Fruit fly (Drosophila melanogaster): Measurements from ENCODE around the gene Ir62a.

The Ir62a gene

dm6 chr3L:1531159-1531558, at the start of gene Ir62a:
Gene Ir62a, minus strand, starts transcription at chr3L:1531259.
- no peak for TF ChIP-seq CG8478 (optimal IDR thresholded peaks at IDR 0.05)
- TF ChIP-seq CTCF (optimal IDR thresholded peaks at IDR 0.05) = no peak

- TF ChIP-seq CTCF (optimal IDR thresholded peaks at IDR 0.05) (no peak), CG8478 (optimal IDR thresholded peaks at IDR 0.05) (no peak)
Measured at dm6 chr3L:1580821-1581220, 49.8 kb upstream of the Ir62a start.

dm6 chr3L:1580194-1580593, 49.1 kb upstream of the Ir62a start:
- no peak for TF ChIP-seq CTCF (optimal IDR thresholded peaks at IDR 0.05)
- no peak for TF ChIP-seq CG8478 (optimal IDR thresholded peaks at IDR 0.05)

- TF ChIP-seq CTCF (optimal IDR thresholded peaks at IDR 0.05) (no peak), CG8478 (optimal IDR thresholded peaks at IDR 0.05) (no peak)
Measured at dm6 chr3L:1579169-1579853, 48.3 kb upstream of the Ir62a start.

dm6 chr3L:1578391-1578948, 47.4 kb upstream of the Ir62a start:
- TF ChIP-seq CTCF (optimal IDR thresholded peaks at IDR 0.05) (peak in 1 of 2 experiments; percentile 48), CG8478 (optimal IDR thresholded peaks at IDR 0.05) (no peak)

dm6 chr3L:1577338-1577737, 46.3 kb upstream of the Ir62a start:
- no peak for TF ChIP-seq CTCF (optimal IDR thresholded peaks at IDR 0.05)

- TF ChIP-seq CG8478 (optimal IDR thresholded peaks at IDR 0.05) (no peak), CTCF (optimal IDR thresholded peaks at IDR 0.05) (peak in 1 of 2 experiments; percentile 54)
Measured at dm6 chr3L:1576489-1577106, 45.5 kb upstream of the Ir62a start, which contains the start of gene CG13917. Gene CG13917, plus strand, starts transcription at chr3L:1576699.

dm6 chr3L:1575731-1576376, 44.8 kb upstream of the Ir62a start:
- TF ChIP-seq CTCF (optimal IDR thresholded peaks at IDR 0.05) (no peak), CG8478 (optimal IDR thresholded peaks at IDR 0.05) (no peak)

dm6 chr3L:1573191-1573590, 42.1 kb upstream of the Ir62a start:
- TF ChIP-seq CG8478 (optimal IDR thresholded peaks at IDR 0.05) (no peak), CTCF (optimal IDR thresholded peaks at IDR 0.05) (no peak)

- no peak for TF ChIP-seq CG8478 (optimal IDR thresholded peaks at IDR 0.05)
- TF ChIP-seq CTCF (optimal IDR thresholded peaks at IDR 0.05) = no peak
Measured at dm6 chr3L:1571077-1571476, 40.0 kb upstream of the Ir62a start.

- no peak for TF ChIP-seq CTCF (optimal IDR thresholded peaks at IDR 0.05)
- no peak for TF ChIP-seq CG8478 (optimal IDR thresholded peaks at IDR 0.05)
Measured at dm6 chr3L:1569966-1570276, 38.9 kb upstream of the Ir62a start.

dm6 chr3L:1569162-1569965, 38.3 kb upstream of the Ir62a start, which contains the start of gene Tmep:
Gene Tmep, plus strand, starts transcription at chr3L:1569181.
- TF ChIP-seq CTCF (optimal IDR thresholded peaks at IDR 0.05) = no peak
- TF ChIP-seq CG8478 (optimal IDR thresholded peaks at IDR 0.05) = no peak

- TF ChIP-seq CTCF (optimal IDR thresholded peaks at IDR 0.05) (no peak), CG8478 (optimal IDR thresholded peaks at IDR 0.05) (no peak)
Measured at dm6 chr3L:1568225-1569161, 37.4 kb upstream of the Ir62a start, which contains the start of gene CG7879. Gene CG7879, minus strand, starts transcription at chr3L:1568608.

- TF ChIP-seq CTCF (optimal IDR thresholded peaks at IDR 0.05) (no peak), CG8478 (optimal IDR thresholded peaks at IDR 0.05) (no peak)
Measured at dm6 chr3L:1565092-1565491, 34.0 kb upstream of the Ir62a start, which contains the start of gene CG12003. Gene CG12003, plus strand, starts transcription at chr3L:1565392.

All from S2 (cell line).